Worm (Caenorhabditis elegans) whole organism, L4 larva: ENCODE data around the gene ZK971.1.
"Not testable (repeated sequence)": the region's sequence is repeated elsewhere in the genome, so short reads cannot be mapped to it uniquely, and the experiment has no call there.

Experiments used
- T26A8.4 ChIP-seq: fragments of 200-800 bp; sonication (Bioruptor generic); IDR thresholded peaks from 2 replicates; pipeline ENCODE4 v1.3.6; 2022; ENCODE audit warnings: missing genetic modification characterization, missing compliant biosample characterization
- aly-2 ChIP-seq: sonication (generic microtip); optimal IDR thresholded peaks from 2 replicates; lab custom pipeline; 2018; ENCODE audit warnings: missing biosample characterization, missing genetic modification characterization
- fos-1 ChIP-seq: fragments of 150-350 bp; optimal IDR thresholded peaks from 2 replicates; lab custom pipeline; 2014; ENCODE audit warnings: missing biosample characterization, missing genetic modification characterization
- pha-4 ChIP-seq, 2 experiments: fragments of 150-350 bp in 1 of 2; fragments of 200-800 bp in 1 of 2; sonication (Bioruptor generic) in 1 of 2; IDR thresholded peaks in 1 of 2; optimal IDR thresholded peaks in 1 of 2; 2 replicates each; pipeline versions ENCODE4 v1.3.6 to Lab custom; 2014 to 2022; ENCODE audit warnings: missing genetic modification characterization in 2 of 2, missing genetic modification reagents in 2 of 2, missing biosample characterization in 1 of 2, missing compliant biosample characterization in 1 of 2
- zip-11 ChIP-seq: fragments of 200-800 bp; sonication (Bioruptor generic); IDR thresholded peaks from 2 replicates; pipeline ENCODE4 v1.3.6; 2022; ENCODE audit warnings: missing genetic modification characterization, missing compliant biosample characterization

DNA sequence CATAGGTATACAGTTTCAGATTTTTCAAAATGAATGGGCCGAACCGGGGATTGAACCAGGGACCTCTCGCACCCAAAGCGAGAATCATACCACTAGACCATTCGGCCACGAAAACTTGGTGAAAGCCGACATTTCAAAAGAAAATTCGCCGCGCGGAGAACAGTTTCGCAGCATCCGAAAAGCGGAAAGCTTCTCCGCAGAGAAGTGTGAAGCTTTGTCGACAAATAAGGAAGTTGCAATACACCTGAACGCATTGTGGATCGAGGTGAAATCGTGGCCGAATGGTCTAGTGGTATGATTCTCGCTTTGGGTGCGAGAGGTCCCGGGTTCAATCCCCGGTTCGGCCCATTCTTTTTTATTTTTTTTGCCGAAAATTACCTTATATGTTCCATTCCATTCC lies 25.3 kb upstream of the ZK971.1 start:
- TF ChIP-seq zip-11 (GFP tag; lab: Robert Waterston, UW); pha-4 (GFP tag; IDR thresholded peaks at IDR 0.05; lab: Robert Waterston, UW); pha-4 (tag; optimal IDR thresholded peaks at IDR 0.05; lab: Kevin White, UChicago); fos-1 (tag; lab: Kevin White, UChicago); aly-2 (tag; lab: Kevin White, UChicago): not testable (repeated sequence)
- TF ChIP-seq T26A8.4 (GFP tag; lab: Robert Waterston, UW), result peak; percentile 79
